Worm (Caenorhabditis elegans) whole organism, early embryonic: Measurements from ENCODE around the gene R11G11.16.

Experiments
- F13C5.2 ChIP-seq: sonication (generic microtip); optimal IDR thresholded peaks from 2 replicates; lab custom pipeline; 2017; ENCODE audit warnings: mild to moderate bottlenecking, missing genetic modification characterization, inconsistent platforms, missing compliant biosample characterization
- aly-1 ChIP-seq: sonication (generic microtip); optimal IDR thresholded peaks from 2 replicates; lab custom pipeline; 2016; ENCODE audit warnings: missing genetic modification characterization, missing compliant biosample characterization
- ama-1 ChIP-seq: fragments of 150-350 bp; optimal IDR thresholded peaks from 2 replicates; lab custom pipeline; 2014
- ceh-13 ChIP-seq: fragments of 200-800 bp; sonication (Bioruptor generic); optimal IDR thresholded peaks from 2 replicates; lab custom pipeline; 2018; ENCODE audit warnings: mild to moderate bottlenecking, missing genetic modification characterization, missing compliant biosample characterization
- flt-1 ChIP-seq: fragments of 200-800 bp; sonication (Bioruptor generic); IDR thresholded peaks from 2 replicates; pipeline ENCODE4 v1.3.6; 2022; ENCODE audit warnings: missing genetic modification characterization, missing compliant biosample characterization
- hmbx-1 ChIP-seq: sonication (generic microtip); optimal IDR thresholded peaks from 2 replicates; lab custom pipeline; 2016; ENCODE audit warnings: mild to moderate bottlenecking, missing genetic modification characterization, missing compliant biosample characterization
- hmg-4 ChIP-seq: fragments of 200-800 bp; sonication (Bioruptor generic); optimal IDR thresholded peaks from 2 replicates; lab custom pipeline; 2018; ENCODE audit warnings: mild to moderate bottlenecking, missing genetic modification characterization, missing compliant biosample characterization
- hnd-1 ChIP-seq: sonication (generic microtip); optimal IDR thresholded peaks from 2 replicates; lab custom pipeline; 2016; ENCODE audit warnings: missing genetic modification characterization, missing compliant biosample characterization
- pes-1 ChIP-seq: fragments of 200-800 bp; sonication (Bioruptor generic); IDR thresholded peaks from 2 replicates; pipeline ENCODE4 v1.3.6; 2022; ENCODE audit warnings: missing genetic modification reagents, missing genetic modification characterization, missing compliant biosample characterization
- scrt-1 ChIP-seq: fragments of 200-800 bp; sonication (Bioruptor generic); IDR thresholded peaks from 2 replicates; pipeline ENCODE4 v1.3.6; 2022; ENCODE audit warnings: missing genetic modification characterization, missing compliant biosample characterization
- tbx-37 ChIP-seq: fragments of 200-800 bp; sonication (Bioruptor generic); conservative IDR thresholded peaks from 2 replicates; pipeline ENCODE4 v1.3.6; 2022; ENCODE audit warnings: missing genetic modification reagents, missing genetic modification characterization, missing compliant biosample characterization
- tra-4 ChIP-seq: sonication (generic microtip); optimal IDR thresholded peaks from 2 replicates; lab custom pipeline; 2017; ENCODE audit warnings: missing genetic modification characterization, missing compliant biosample characterization

- TF ChIP-seq pes-1, result no peak
- no peak for TF ChIP-seq ama-1 (lab: Kevin White, UChicago)
- TF ChIP-seq aly-1 (tag; lab: Kevin White, UChicago), result no peak
- TF ChIP-seq F13C5.2 (tag; lab: Kevin White, UChicago), result no peak
- TF ChIP-seq hmbx-1, result no peak
- no peak for TF ChIP-seq flt-1
- no peak for TF ChIP-seq hmg-4 (GFP tag; lab: Kevin White, UChicago)
- no peak for TF ChIP-seq hnd-1 (tag; lab: Kevin White, UChicago)
- TF ChIP-seq scrt-1 (GFP tag; lab: Robert Waterston, UW), result no peak
- no peak for TF ChIP-seq ceh-13
- TF ChIP-seq tbx-37, result no peak
- no peak for TF ChIP-seq tra-4
Observed at ce11 chrV:553067-553466, 28.1 kb upstream of the R11G11.16 start, which contains the start of gene C14C6.8.
